Worm (Caenorhabditis elegans) whole organism, L2 larva: ENCODE results near the gene ntl-9.

Experiments
- C34F6.9 ChIP-seq: fragments of 150-350 bp; optimal IDR thresholded peaks from 2 replicates; lab custom pipeline; 2014; ENCODE audit warnings: missing biosample characterization, missing genetic modification characterization
- F13H6.1 ChIP-seq: sonication (generic microtip); optimal IDR thresholded peaks from 2 replicates; lab custom pipeline; 2016; ENCODE audit warnings: missing genetic modification characterization, missing compliant biosample characterization
- R02D3.7 ChIP-seq: fragments of 150-350 bp; optimal IDR thresholded peaks from 2 replicates; lab custom pipeline; 2014; ENCODE audit warnings: missing biosample characterization, missing genetic modification characterization
- Y55F3AM.14 ChIP-seq: fragments of 200-800 bp; sonication (Bioruptor generic); optimal IDR thresholded peaks from 2 replicates; lab custom pipeline; 2018; ENCODE audit warnings: mild to moderate bottlenecking, missing genetic modification characterization, missing compliant biosample characterization
- aly-2 ChIP-seq: fragments of 150-350 bp; optimal IDR thresholded peaks from 2 replicates; lab custom pipeline; 2014; ENCODE audit warnings: missing biosample characterization, missing genetic modification characterization
- ama-1 ChIP-seq: fragments of 150-350 bp; optimal IDR thresholded peaks from 2 replicates; lab custom pipeline; 2018; ENCODE audit warnings: inconsistent platforms
- ceh-82 ChIP-seq: fragments of 150-350 bp; optimal IDR thresholded peaks from 2 replicates; lab custom pipeline; 2014; ENCODE audit warnings: missing biosample characterization, missing genetic modification characterization
- crh-2 ChIP-seq: sonication (generic microtip); optimal IDR thresholded peaks from 2 replicates; lab custom pipeline; 2017; ENCODE audit warnings: missing biosample characterization, missing genetic modification characterization
- dmd-4 ChIP-seq: sonication (generic microtip); optimal IDR thresholded peaks from 2 replicates; lab custom pipeline; 2017; ENCODE audit warnings: missing biosample characterization, missing genetic modification characterization
- egl-27 ChIP-seq: sonication (generic microtip); optimal IDR thresholded peaks from 3 replicates; lab custom pipeline; 2017; ENCODE audit warnings: missing biosample characterization, missing genetic modification reagents, missing genetic modification characterization
- elt-1 ChIP-seq: fragments of 150-350 bp; optimal IDR thresholded peaks from 2 replicates; lab custom pipeline; 2014; ENCODE audit warnings: missing biosample characterization, missing genetic modification characterization
- fos-1 ChIP-seq: fragments of 150-350 bp; optimal IDR thresholded peaks from 2 replicates; lab custom pipeline; 2014; ENCODE audit warnings: missing biosample characterization, missing genetic modification characterization
- gmeb-1 ChIP-seq: fragments of 150-350 bp; optimal IDR thresholded peaks from 2 replicates; lab custom pipeline; 2014; ENCODE audit warnings: missing biosample characterization, missing genetic modification characterization
- lin-11 ChIP-seq: fragments of 150-350 bp; sonication (generic microtip); optimal IDR thresholded peaks from 2 replicates; lab custom pipeline; 2014; ENCODE audit warnings: missing biosample characterization, missing genetic modification characterization, inconsistent platforms, mixed read lengths
- lin-13 ChIP-seq: fragments of 150-350 bp; optimal IDR thresholded peaks from 2 replicates; lab custom pipeline; 2014; ENCODE audit warnings: missing biosample characterization, missing genetic modification reagents, missing genetic modification characterization
- lsy-2 ChIP-seq, 2 experiments: fragments of 150-350 bp in 1 of 2; sonication (generic microtip) in 1 of 2; optimal IDR thresholded peaks; 2 replicates each; lab custom pipeline; 2014 to 2017; ENCODE audit warnings: missing biosample characterization in 2 of 2, missing genetic modification characterization in 2 of 2
- mab-5 ChIP-seq: fragments of 150-350 bp; optimal IDR thresholded peaks from 2 replicates; lab custom pipeline; 2014; ENCODE audit warnings: missing biosample characterization, missing genetic modification characterization
- mbf-1 ChIP-seq: sonication (generic microtip); optimal IDR thresholded peaks from 2 replicates; lab custom pipeline; 2017; ENCODE audit warnings: missing biosample characterization, missing genetic modification characterization
- nhr-11 ChIP-seq: fragments of 150-350 bp; optimal IDR thresholded peaks from 2 replicates; lab custom pipeline; 2014; ENCODE audit warnings: missing biosample characterization, missing genetic modification characterization
- nhr-12 ChIP-seq: fragments of 150-350 bp; optimal IDR thresholded peaks from 2 replicates; lab custom pipeline; 2014; ENCODE audit warnings: missing biosample characterization, missing genetic modification characterization
- nhr-129 ChIP-seq: fragments of 150-350 bp; optimal IDR thresholded peaks from 2 replicates; lab custom pipeline; 2014; ENCODE audit warnings: missing biosample characterization, missing genetic modification characterization
- nhr-23 ChIP-seq: fragments of 150-350 bp; optimal IDR thresholded peaks from 2 replicates; lab custom pipeline; 2014; ENCODE audit warnings: missing biosample characterization, missing genetic modification reagents, missing genetic modification characterization
- nhr-237 ChIP-seq: fragments of 150-350 bp; optimal IDR thresholded peaks from 2 replicates; lab custom pipeline; 2014; ENCODE audit warnings: missing biosample characterization, missing genetic modification characterization
- nhr-25 ChIP-seq: fragments of 150-350 bp; sonication (generic microtip); optimal IDR thresholded peaks from 3 replicates; lab custom pipeline; 2014; ENCODE audit warnings: missing biosample characterization, missing genetic modification characterization
- nhr-6 ChIP-seq: fragments of 150-350 bp; optimal IDR thresholded peaks from 2 replicates; lab custom pipeline; 2014; ENCODE audit warnings: missing biosample characterization, missing genetic modification characterization
- peb-1 ChIP-seq: fragments of 150-350 bp; optimal IDR thresholded peaks from 2 replicates; lab custom pipeline; 2014; ENCODE audit warnings: missing biosample characterization, missing genetic modification characterization
- sem-4 ChIP-seq: fragments of 150-350 bp; optimal IDR thresholded peaks from 2 replicates; lab custom pipeline; 2014; ENCODE audit warnings: missing biosample characterization, missing genetic modification reagents, missing genetic modification characterization
- skn-1 ChIP-seq: sonication (generic microtip); optimal IDR thresholded peaks from 2 replicates; lab custom pipeline; 2017; ENCODE audit warnings: missing biosample characterization, missing genetic modification characterization
- sma-3 ChIP-seq: sonication (generic microtip); optimal IDR thresholded peaks from 2 replicates; lab custom pipeline; 2016; ENCODE audit warnings: missing genetic modification reagents, missing genetic modification characterization, missing compliant biosample characterization
- sma-9 ChIP-seq, 2 experiments: fragments of 150-350 bp in 1 of 2; sonication (generic microtip) in 1 of 2; optimal IDR thresholded peaks; 2 replicates each; lab custom pipeline; 2014 to 2016; ENCODE audit warnings: missing genetic modification characterization in 2 of 2, mild to moderate bottlenecking in 1 of 2, missing biosample characterization in 1 of 2, missing compliant biosample characterization in 1 of 2, missing genetic modification reagents in 1 of 2, moderate library complexity in 1 of 2
- unc-55 ChIP-seq: fragments of 150-350 bp; sonication (generic microtip); optimal IDR thresholded peaks from 3 replicates; lab custom pipeline; 2014; ENCODE audit warnings: missing biosample characterization, missing genetic modification reagents, missing genetic modification characterization
- unc-62 ChIP-seq: fragments of 150-350 bp; optimal IDR thresholded peaks from 2 replicates; lab custom pipeline; 2014; ENCODE audit warnings: missing biosample characterization, missing genetic modification reagents, missing genetic modification characterization
- zag-1 ChIP-seq: fragments of 150-350 bp; optimal IDR thresholded peaks from 2 replicates; lab custom pipeline; 2014; ENCODE audit warnings: missing biosample characterization, missing genetic modification characterization
- ztf-11 ChIP-seq: sonication (generic microtip); optimal IDR thresholded peaks from 2 replicates; lab custom pipeline; 2017; ENCODE audit warnings: missing biosample characterization, missing genetic modification characterization
- ztf-4 ChIP-seq: fragments of 150-350 bp; optimal IDR thresholded peaks from 2 replicates; lab custom pipeline; 2014; ENCODE audit warnings: missing biosample characterization, missing genetic modification characterization

Gene ntl-9

ce11 chrIII:4918906-4919305 is 25.4 kb upstream of the ntl-9 start:
- TF ChIP-seq R02D3.7 (no peak), ama-1 (lab: Kevin White, UChicago) (no peak), ztf-11 (no peak), fos-1 (tag; lab: Kevin White, UChicago) (no peak), lin-13 (GFP tag; lab: Kevin White, UChicago) (no peak), zag-1 (tag; lab: Kevin White, UChicago) (no peak), ceh-82 (tag; lab: Kevin White, UChicago) (no peak), peb-1 (tag; lab: Kevin White, UChicago) (no peak)

- TF ChIP-seq sma-9 (GFP tag; optimal IDR thresholded peaks at IDR 0.05; lab: Kevin White, UChicago) (no peak), sma-9 (tag; optimal IDR thresholded peaks at IDR 0.05; lab: Kevin White, UChicago) (no peak), nhr-12 (no peak), nhr-237 (no peak)
Measured at ce11 chrIII:4920221-4920620, 24.1 kb upstream of the ntl-9 start, which contains the start of gene ula-1. ula-1 (minus strand) TSS chrIII:4920321.

- TF ChIP-seq sma-3 (GFP tag; lab: Kevin White, UChicago) (peak; percentile 69), lsy-2 (tag; optimal IDR thresholded peaks at IDR 0.05; lab: Kevin White, UChicago) (peak in 1 of 2 experiments; percentile 46), gmeb-1 (tag; lab: Kevin White, UChicago) (peak; percentile 23), lin-11 (tag; lab: Kevin White, UChicago) (peak; percentile 57), nhr-25 (peak; percentile 20), F13H6.1 (peak; percentile 1)
Measured at ce11 chrIII:4922020-4922419, 22.3 kb upstream of the ntl-9 start, which contains the start of gene mmab-1. mmab-1 (minus strand) TSS chrIII:4922114.

DNA sequence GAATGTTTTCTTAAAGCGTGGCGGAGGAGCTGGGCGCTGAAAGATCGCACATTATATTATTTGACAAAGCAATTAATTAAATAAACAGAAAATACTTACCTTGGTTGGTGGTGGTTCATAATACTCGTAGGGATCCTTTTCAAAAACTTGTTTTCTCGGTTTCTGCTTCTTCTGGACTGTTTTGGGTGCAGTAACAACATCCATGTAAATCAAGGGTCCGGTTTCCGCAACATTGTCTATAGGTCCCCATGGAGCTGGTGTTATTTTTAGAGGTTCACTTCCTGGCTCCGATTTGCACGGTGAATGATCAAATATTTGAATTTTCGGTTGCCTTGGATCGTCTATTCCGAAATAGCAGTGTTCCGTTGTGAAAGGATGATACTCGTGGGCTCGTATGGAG is 20.2 kb upstream of the ntl-9 start:
- no peak for TF ChIP-seq egl-27 (tag; lab: Kevin White, UChicago)
- TF ChIP-seq ztf-4 (tag; lab: Kevin White, UChicago), result no peak
- no peak for TF ChIP-seq nhr-6 (tag; lab: Kevin White, UChicago)
- TF ChIP-seq zag-1 (tag; lab: Kevin White, UChicago), result no peak
- no peak for TF ChIP-seq nhr-11 (tag; lab: Kevin White, UChicago)
- no peak for TF ChIP-seq elt-1 (tag; lab: Kevin White, UChicago)
- TF ChIP-seq mab-5 (tag; lab: Kevin White, UChicago), result no peak
- TF ChIP-seq nhr-129, result no peak
- TF ChIP-seq skn-1, result no peak
- no peak for TF ChIP-seq Y55F3AM.14
- TF ChIP-seq nhr-237, result no peak
- no peak for TF ChIP-seq mbf-1
- no peak for TF ChIP-seq dmd-4 (tag; lab: Kevin White, UChicago)
- TF ChIP-seq unc-55 (GFP tag; lab: Kevin White, UChicago), result no peak
- no peak for TF ChIP-seq ama-1 (lab: Kevin White, UChicago)

- peak; percentile 14 for TF ChIP-seq fos-1 (tag; lab: Kevin White, UChicago)
- TF ChIP-seq lsy-2 (tag; optimal IDR thresholded peaks at IDR 0.05; lab: Kevin White, UChicago), result peak; percentile 6 to 76
- peak; percentile 28 for TF ChIP-seq lin-11 (tag; lab: Kevin White, UChicago)
- TF ChIP-seq lin-13 (GFP tag; lab: Kevin White, UChicago), result peak; percentile 64
- TF ChIP-seq mbf-1, result no peak
- peak; percentile 60 for TF ChIP-seq unc-55 (GFP tag; lab: Kevin White, UChicago)
- TF ChIP-seq nhr-12, result no peak
- TF ChIP-seq F13H6.1, result peak; percentile 65
- TF ChIP-seq sem-4 (tag; lab: Kevin White, UChicago), result peak; percentile 16
- no peak for TF ChIP-seq peb-1 (tag; lab: Kevin White, UChicago)
- no peak for TF ChIP-seq egl-27 (tag; lab: Kevin White, UChicago)
- peak; percentile 92 for TF ChIP-seq gmeb-1 (tag; lab: Kevin White, UChicago)
- TF ChIP-seq sma-9 (GFP tag; optimal IDR thresholded peaks at IDR 0.05; lab: Kevin White, UChicago), result peak; percentile 38
- TF ChIP-seq sma-9 (tag; optimal IDR thresholded peaks at IDR 0.05; lab: Kevin White, UChicago), result no peak
- peak; percentile 52 for TF ChIP-seq C34F6.9
- TF ChIP-seq nhr-23, result no peak
- peak; percentile 2 for TF ChIP-seq ztf-4 (tag; lab: Kevin White, UChicago)
- no peak for TF ChIP-seq aly-2 (tag; lab: Kevin White, UChicago)
- TF ChIP-seq crh-2 (tag; lab: Kevin White, UChicago), result peak; percentile 70
- no peak for TF ChIP-seq unc-62 (GFP tag; lab: Kevin White, UChicago)
- peak; percentile 57 for TF ChIP-seq sma-3 (GFP tag; lab: Kevin White, UChicago)
- peak; percentile 64 for TF ChIP-seq nhr-25
- TF ChIP-seq, all 48 proteins: peak for 14
Measured at ce11 chrIII:4930154-4930679, 14.1 kb upstream of the ntl-9 start, which contains the start of gene set-2. set-2 (minus strand) TSS chrIII:4930204.
